Worm (Caenorhabditis elegans): ENCODE data around the gene daf-31.

Gene daf-31

ce11 chrIV:8252856-8253255, 37.2 kb upstream of the daf-31 start (continued):
- TF ChIP-seq attf-4 (tag; optimal IDR thresholded peaks at IDR 0.05) (no peak), nhr-28 (tag; optimal IDR thresholded peaks at IDR 0.05) (peak; percentile 24), pha-4 (GFP tag; IDR thresholded peaks at IDR 0.05) (peak; percentile 95), pha-4 (tag; optimal IDR thresholded peaks at IDR 0.05) (no peak), nhr-41 (GFP tag; IDR thresholded peaks at IDR 0.05) (peak; percentile 78), tag-97 (GFP tag; IDR thresholded peaks at IDR 0.05) (no peak), egl-43 (GFP tag; IDR thresholded peaks at IDR 0.05) (no peak; the same call in 1 of the 2 replicates), nhr-11 (tag; optimal IDR thresholded peaks at IDR 0.05) (no peak), nhr-42 (GFP tag; IDR thresholded peaks at IDR 0.05) (peak; percentile 79; the same call in 1 of the 2 replicates), rbr-2 (tag; optimal IDR thresholded peaks at IDR 0.05) (peak; percentile 72), jun-1 (tag; optimal IDR thresholded peaks at IDR 0.05) (no peak), pqm-1 (tag; optimal IDR thresholded peaks at IDR 0.05) (peak; percentile 46), mep-1 (tag; optimal IDR thresholded peaks at IDR 0.05) (peak; percentile 84), vab-7 (GFP tag; IDR thresholded peaks at IDR 0.05) (peak; percentile 94), mdl-1 (tag; optimal IDR thresholded peaks at IDR 0.05) (peak; percentile 1 to 71), ceh-82 (tag; optimal IDR thresholded peaks at IDR 0.05) (no peak), mes-2 (tag; optimal IDR thresholded peaks at IDR 0.05; ENCODE audit: poor library complexity, severe bottlenecking) (no peak), php-3 (GFP tag; IDR thresholded peaks at IDR 0.05) (peak; percentile 84), saeg-2 (GFP tag; IDR thresholded peaks at IDR 0.05) (0 out of 2 replicates have a peak, but pooled peaks have one; percentile 54), mxl-3 (GFP tag; optimal IDR thresholded peaks at IDR 0.05) (peak; percentile 64), skn-1 (tag; optimal IDR thresholded peaks at IDR 0.05) (no peak), dmd-6 (GFP tag; IDR thresholded peaks at IDR 0.05) (peak; percentile 78), nhr-6 (tag; optimal IDR thresholded peaks at IDR 0.05) (peak; percentile 25), dve-1 (tag; optimal IDR thresholded peaks at IDR 0.05; ENCODE audit: insufficient read depth) (peak; percentile 73), T26A8.4 (GFP tag; IDR thresholded peaks at IDR 0.05) (peak; percentile 80), nhr-237 (tag; optimal IDR thresholded peaks at IDR 0.05) (no peak), F44E2.7 (GFP tag; IDR thresholded peaks at IDR 0.05) (peak; percentile 96), egl-27 (tag; optimal IDR thresholded peaks at IDR 0.05) (no peak), aly-2 (tag; optimal IDR thresholded peaks at IDR 0.05) (no peak), Y5F2A.4 (GFP tag; optimal IDR thresholded peaks at IDR 0.05) (peak; percentile 82), nhr-48 (tag; optimal IDR thresholded peaks at IDR 0.05) (peak; percentile 70), F10B5.3 (tag; optimal IDR thresholded peaks at IDR 0.05) (peak; percentile 56), fkh-10 (GFP tag; optimal IDR thresholded peaks at IDR 0.05) (no peak), daf-8 (GFP tag; IDR thresholded peaks at IDR 0.05) (0 out of 2 replicates have a peak, but pooled peaks have one; percentile 45), lin-38 (GFP tag; IDR thresholded peaks at IDR 0.05) (peak; percentile 83), zfp-2 (tag; optimal IDR thresholded peaks at IDR 0.05) (peak; percentile 56), Y105C5A.15 (GFP tag; IDR thresholded peaks at IDR 0.05) (peak; percentile 93; the same call in 1 of the 2 replicates), snpc-1.2 (GFP tag; IDR thresholded peaks at IDR 0.05) (peak; percentile 93; the same call in 1 of the 2 replicates), dpl-1 (GFP tag; optimal IDR thresholded peaks at IDR 0.05) (no peak), hmg-1.1 (GFP tag; IDR thresholded peaks at IDR 0.05) (peak; percentile 86), ama-1 (optimal IDR thresholded peaks at IDR 0.05) (no peak), aha-1 (tag) (peak; percentile 95), unc-39 (tag; optimal IDR thresholded peaks at IDR 0.05) (no peak), daf-12 (tag; optimal IDR thresholded peaks at IDR 0.05) (no peak), cey-2 (tag; optimal IDR thresholded peaks at IDR 0.05; ENCODE audit: borderline replicate concordance, insufficient read depth) (no peak), snpc-4 (tag; optimal IDR thresholded peaks at IDR 0.05) (no peak), tra-1 (GFP tag; IDR thresholded peaks at IDR 0.05) (peak; percentile 83), nhr-10 (tag; optimal IDR thresholded peaks at IDR 0.05) (no peak), ceh-20 (GFP tag; IDR thresholded peaks at IDR 0.05) (peak; percentile 81; the same call in 1 of the 2 replicates), nhr-102 (tag; optimal IDR thresholded peaks at IDR 0.05) (peak; percentile 84), fos-1 (tag; optimal IDR thresholded peaks at IDR 0.05) (no peak), lsy-2 (tag; optimal IDR thresholded peaks at IDR 0.05) (peak in 1 of 2 experiments; percentile 67), D1046.2 (GFP tag; IDR thresholded peaks at IDR 0.05) (peak; percentile 83; the same call in 1 of the 2 replicates)

All from whole organism, L4 larva.